Fruit fly (Drosophila melanogaster) whole organism, embryonic: Measurements from ENCODE around the gene Ant2.

Source experiments
- Awh ChIP-seq: fragments of 200-800 bp; sonication (Bioruptor generic); IDR thresholded peaks from 2 replicates; pipeline ENCODE4, ENCODE4 v1.3.6; 2022; ENCODE audit warnings: missing biosample characterization, missing genetic modification characterization
- BEAF-32 ChIP-seq: fragments of 200-800 bp; sonication (Bioruptor generic); optimal IDR thresholded peaks from 3 replicates; lab custom pipeline; 2017; ENCODE audit warnings: missing biosample characterization, missing genetic modification characterization, mild to moderate bottlenecking, moderate library complexity, missing genetic modification reagents
- C15 ChIP-seq: fragments of 200-800 bp; sonication (Bioruptor generic); IDR thresholded peaks from 3 replicates; pipeline ENCODE4 v1.3.6; 2022; ENCODE audit warnings: missing biosample characterization, missing genetic modification characterization
- CG10543 ChIP-seq: fragments of 200-800 bp; sonication (Bioruptor generic); optimal IDR thresholded peaks from 3 replicates; lab custom pipeline; 2017; ENCODE audit warnings: missing biosample characterization, mild to moderate bottlenecking, missing genetic modification characterization, moderate library complexity
- CG12071 ChIP-seq: fragments of 200-800 bp; sonication (Bioruptor generic); optimal IDR thresholded peaks from 3 replicates; lab custom pipeline; 2018; ENCODE audit warnings: missing biosample characterization, mild to moderate bottlenecking, missing genetic modification characterization
- CG13424 ChIP-seq: fragments of 200-800 bp; sonication (Bioruptor generic); optimal IDR thresholded peaks from 2 replicates; lab custom pipeline; 2019; ENCODE audit warnings: missing biosample characterization, mild to moderate bottlenecking, missing genetic modification characterization, moderate library complexity
- CG15011 ChIP-seq: fragments of 200-800 bp; sonication (Bioruptor generic); optimal IDR thresholded peaks from 3 replicates; lab custom pipeline; 2018; ENCODE audit warnings: missing biosample characterization, mild to moderate bottlenecking, missing genetic modification characterization
- CG17829 ChIP-seq: fragments of 200-800 bp; optimal IDR thresholded peaks from 2 replicates; lab custom pipeline; 2019; ENCODE audit warnings: missing biosample characterization, mild to moderate bottlenecking, missing genetic modification characterization, moderate library complexity
- CG18011 ChIP-seq: fragments of 200-800 bp; sonication (Bioruptor generic); optimal IDR thresholded peaks from 2 replicates; lab custom pipeline; 2017; ENCODE audit warnings: missing biosample characterization, missing genetic modification characterization, mild to moderate bottlenecking, moderate library complexity, missing genotype
- CG2120 ChIP-seq: fragments of 200-800 bp; sonication (Bioruptor generic); optimal IDR thresholded peaks from 3 replicates; lab custom pipeline; 2016; ENCODE audit warnings: missing biosample characterization, missing genetic modification characterization
- CG3163 ChIP-seq: fragments of 200-800 bp; sonication (Bioruptor generic); optimal IDR thresholded peaks from 3 replicates; lab custom pipeline; 2016; ENCODE audit warnings: missing biosample characterization, missing genetic modification characterization
- CG4282 ChIP-seq: fragments of 200-800 bp; sonication (Bioruptor generic); optimal IDR thresholded peaks from 2 replicates; lab custom pipeline; 2016; ENCODE audit warnings: missing biosample characterization, missing genetic modification characterization
- CG9215 ChIP-seq: fragments of 200-800 bp; sonication (Bioruptor generic); IDR thresholded peaks from 2 replicates; pipeline ENCODE4 v1.3.6; 2022; ENCODE audit warnings: missing biosample characterization, missing genetic modification characterization
- CG9727 ChIP-seq: fragments of 200-800 bp; sonication (Bioruptor generic); optimal IDR thresholded peaks from 3 replicates; lab custom pipeline; 2017; ENCODE audit warnings: missing biosample characterization, mild to moderate bottlenecking, missing genetic modification characterization
- CG9876 ChIP-seq: fragments of 200-800 bp; sonication (Bioruptor generic); optimal IDR thresholded peaks from 2 replicates; lab custom pipeline; 2016; ENCODE audit warnings: missing biosample characterization, missing genetic modification characterization
- Chrac-16 ChIP-seq: fragments of 200-800 bp; sonication (Bioruptor generic); optimal IDR thresholded peaks from 3 replicates; lab custom pipeline; 2016; ENCODE audit warnings: missing biosample characterization, missing genetic modification characterization
- E2f2 ChIP-seq: fragments of 200-800 bp; sonication (Bioruptor generic); IDR thresholded peaks from 2 replicates; pipeline ENCODE4 v1.3.6; 2022; ENCODE audit warnings: missing biosample characterization, missing genetic modification characterization
- H15 ChIP-seq: fragments of 200-800 bp; sonication (Bioruptor generic); IDR thresholded peaks from 3 replicates; pipeline ENCODE4 v1.3.6; 2022; ENCODE audit warnings: missing biosample characterization, missing genetic modification characterization
- HLH3B ChIP-seq: fragments of 200-800 bp; sonication (Bioruptor generic); IDR thresholded peaks from 2 replicates; pipeline ENCODE4 v1.3.6; 2022; ENCODE audit warnings: missing biosample characterization, missing genetic modification characterization
- HLH4C ChIP-seq: fragments of 200-800 bp; sonication (Bioruptor generic); IDR thresholded peaks from 3 replicates; pipeline ENCODE4 v1.3.6; 2022; ENCODE audit warnings: missing biosample characterization, missing genetic modification characterization; ENCODE audit not compliant: partially characterized antibody
- HmgD ChIP-seq: fragments of 200-800 bp; sonication (Bioruptor generic); optimal IDR thresholded peaks from 3 replicates; lab custom pipeline; 2016; ENCODE audit warnings: missing biosample characterization, missing genetic modification characterization
- HmgZ ChIP-seq: fragments of 200-800 bp; sonication (Bioruptor generic); optimal IDR thresholded peaks from 2 replicates; lab custom pipeline; 2018; ENCODE audit warnings: missing biosample characterization, mild to moderate bottlenecking, missing genetic modification characterization
- Hmr ChIP-seq: fragments of 200-800 bp; sonication (Bioruptor generic); optimal IDR thresholded peaks from 3 replicates; lab custom pipeline; 2017; ENCODE audit warnings: mild to moderate bottlenecking, missing biosample characterization, missing genetic modification reagents, missing genetic modification characterization
- Kr ChIP-seq: fragments of 200-800 bp; sonication (Bioruptor generic); optimal IDR thresholded peaks from 2 replicates; lab custom pipeline; 2017; ENCODE audit warnings: missing biosample characterization, mild to moderate bottlenecking, missing genetic modification characterization
- Max ChIP-seq: fragments of 200-800 bp; sonication (Bioruptor generic); optimal IDR thresholded peaks from 2 replicates; lab custom pipeline; 2016; ENCODE audit warnings: missing biosample characterization, mild to moderate bottlenecking, missing genetic modification characterization
- NC2α ChIP-seq: fragments of 200-800 bp; sonication (Bioruptor generic); optimal IDR thresholded peaks from 2 replicates; lab custom pipeline; 2016; ENCODE audit warnings: missing biosample characterization, missing genetic modification characterization
- NC2β ChIP-seq: fragments of 200-800 bp; sonication (Bioruptor generic); optimal IDR thresholded peaks from 2 replicates; lab custom pipeline; 2016; ENCODE audit warnings: missing biosample characterization, missing genetic modification characterization
- NFAT ChIP-seq: fragments of 200-800 bp; sonication (Bioruptor generic); IDR thresholded peaks from 2 replicates; pipeline ENCODE4 v1.3.6; 2022; ENCODE audit warnings: missing biosample characterization, missing genetic modification characterization
- Poxn ChIP-seq: fragments of 200-800 bp; sonication (Bioruptor generic); IDR thresholded peaks from 2 replicates; pipeline ENCODE4 v1.3.6; 2022; ENCODE audit warnings: missing biosample characterization, missing genetic modification characterization
- Scr ChIP-seq: fragments of 200-800 bp; sonication (Bioruptor generic); IDR thresholded peaks from 2 replicates; pipeline ENCODE4 v1.3.6; 2022; ENCODE audit warnings: missing biosample characterization, missing genetic modification characterization; ENCODE audit not compliant: partially characterized antibody
- Sry-δ ChIP-seq: fragments of 200-800 bp; sonication (Bioruptor generic); optimal IDR thresholded peaks from 2 replicates; lab custom pipeline; 2016; ENCODE audit warnings: missing biosample characterization, missing genetic modification characterization
- Xbp1 ChIP-seq: fragments of 200-800 bp; sonication (Bioruptor generic); optimal IDR thresholded peaks from 3 replicates; lab custom pipeline; 2016; ENCODE audit warnings: missing biosample characterization, mild to moderate bottlenecking, missing genetic modification characterization
- ash1 ChIP-seq: fragments of 200-800 bp; sonication (Bioruptor generic); optimal IDR thresholded peaks from 2 replicates; lab custom pipeline; 2018; ENCODE audit warnings: missing biosample characterization, mild to moderate bottlenecking, missing genetic modification characterization
- crol ChIP-seq: fragments of 200-800 bp; sonication (Bioruptor generic); IDR thresholded peaks from 2 replicates; pipeline ENCODE4 v1.3.6; 2022; ENCODE audit warnings: missing biosample characterization, missing genetic modification characterization
- dan ChIP-seq: fragments of 200-800 bp; sonication (Bioruptor generic); IDR thresholded peaks from 2 replicates; pipeline ENCODE4 v1.3.6; 2022; ENCODE audit warnings: missing biosample characterization, missing genetic modification characterization
- danr ChIP-seq: fragments of 200-800 bp; sonication (Bioruptor generic); IDR thresholded peaks from 2 replicates; pipeline ENCODE4 v1.3.6; 2022; ENCODE audit warnings: missing biosample characterization, missing genetic modification characterization
- disco-r ChIP-seq: fragments of 200-800 bp; sonication (Bioruptor generic); optimal IDR thresholded peaks from 2 replicates; lab custom pipeline; 2016; ENCODE audit warnings: missing biosample characterization, missing genetic modification characterization
- fd102C ChIP-seq: fragments of 200-800 bp; sonication (Bioruptor generic); optimal IDR thresholded peaks from 2 replicates; lab custom pipeline; 2018; ENCODE audit warnings: missing biosample characterization, mild to moderate bottlenecking, missing genetic modification characterization, moderate library complexity
- fd64A ChIP-seq: fragments of 200-800 bp; sonication (Bioruptor generic); optimal IDR thresholded peaks from 3 replicates; lab custom pipeline; 2018; ENCODE audit warnings: missing biosample characterization, mild to moderate bottlenecking, missing genetic modification characterization
- ftz-f1 ChIP-seq: fragments of 200-800 bp; sonication (Bioruptor generic); optimal IDR thresholded peaks from 2 replicates; lab custom pipeline; 2016; ENCODE audit warnings: missing biosample characterization, missing genetic modification characterization
- grn ChIP-seq: fragments of 200-800 bp; sonication (Bioruptor generic); optimal IDR thresholded peaks from 3 replicates; lab custom pipeline; 2017; ENCODE audit warnings: missing biosample characterization, missing genetic modification characterization
- inv ChIP-seq: fragments of 200-800 bp; sonication (Bioruptor generic); IDR thresholded peaks from 2 replicates; pipeline ENCODE4 v1.3.6; 2022; ENCODE audit warnings: missing biosample characterization, missing genetic modification characterization; ENCODE audit not compliant: partially characterized antibody
- lov ChIP-seq, 2 experiments: fragments of 200-800 bp in 1 of 2; fragments of >200 bp in 1 of 2; sonication (Bioruptor generic) in 1 of 2; IDR thresholded peaks in 1 of 2; optimal IDR thresholded peaks in 1 of 2; 2 replicates in 1 of 2; 3 replicates in 1 of 2; pipeline versions ENCODE4 v1.3.6 to Lab custom; 2017 to 2022; ENCODE audit warnings: missing biosample characterization in 1 of 2, missing genetic modification characterization in 1 of 2
- mam ChIP-seq: fragments of 200-800 bp; sonication (Bioruptor generic); optimal IDR thresholded peaks from 3 replicates; lab custom pipeline; 2016; ENCODE audit warnings: missing biosample characterization, missing genetic modification characterization
- pzg ChIP-seq: fragments of 200-800 bp; sonication (Bioruptor generic); optimal IDR thresholded peaks from 3 replicates; lab custom pipeline; 2018; ENCODE audit warnings: missing biosample characterization, mild to moderate bottlenecking, missing genetic modification characterization, moderate library complexity
- slbo ChIP-seq: fragments of 200-800 bp; sonication (Bioruptor generic); IDR thresholded peaks from 2 replicates; pipeline ENCODE4 v1.3.6; 2022; ENCODE audit warnings: missing biosample characterization, missing genetic modification characterization
- slp2 ChIP-seq: fragments of 200-800 bp; sonication (Bioruptor generic); optimal IDR thresholded peaks from 2 replicates; lab custom pipeline; 2016; ENCODE audit warnings: missing biosample characterization, missing genetic modification characterization
- vnd ChIP-seq: fragments of 200-800 bp; sonication (Bioruptor generic); IDR thresholded peaks from 3 replicates; pipeline ENCODE4 v1.3.6; 2022; ENCODE audit warnings: missing biosample characterization, missing genetic modification characterization; ENCODE audit not compliant: partially characterized antibody
- wor ChIP-seq: fragments of 200-800 bp; sonication (Bioruptor generic); IDR thresholded peaks from 2 replicates; pipeline ENCODE4 v1.3.6; 2022; ENCODE audit warnings: missing biosample characterization, missing genetic modification characterization

The Ant2 gene

dm6 chrX:10739614-10740436 is 46.9 kb downstream of the Ant2 start (continued):
- TF ChIP-seq dan (no peak), Hmr (GFP tag; lab: Kevin White, UChicago) (no peak), inv (no peak), NC2β (GFP tag; lab: Kevin White, UChicago) (no peak), HmgZ (tag; lab: Kevin White, UChicago) (peak; percentile 31), CG18011 (GFP tag; lab: Kevin White, UChicago) (no peak), Sry-δ (GFP tag; lab: Kevin White, UChicago) (no peak), CG10543 (GFP tag; lab: Kevin White, UChicago) (peak; percentile 27), E2f2 (GFP tag; lab: Robert Waterston, UW) (no peak), BEAF-32 (GFP tag; lab: Kevin White, UChicago) (no peak), lov (optimal IDR thresholded peaks at IDR 0.05; lab: Kevin White, UChicago) (no peak), lov (GFP tag; IDR thresholded peaks at IDR 0.05; lab: Robert Waterston, UW) (no peak), Poxn (no peak), ftz-f1 (peak; percentile 82), NC2α (GFP tag; lab: Kevin White, UChicago) (no peak), Awh (GFP tag; lab: Robert Waterston, UW) (no peak), disco-r (GFP tag; lab: Kevin White, UChicago) (no peak), slbo (GFP tag; lab: Robert Waterston, UW) (peak; percentile 16; the same call in 1 of the 2 replicates), crol (GFP tag; lab: Robert Waterston, UW) (peak; percentile 95), Chrac-16 (no peak), HLH3B (GFP tag; lab: Robert Waterston, UW) (0 out of 2 replicates have a peak, but pooled peaks have one; percentile 9), CG17829 (no peak)

DNA sequence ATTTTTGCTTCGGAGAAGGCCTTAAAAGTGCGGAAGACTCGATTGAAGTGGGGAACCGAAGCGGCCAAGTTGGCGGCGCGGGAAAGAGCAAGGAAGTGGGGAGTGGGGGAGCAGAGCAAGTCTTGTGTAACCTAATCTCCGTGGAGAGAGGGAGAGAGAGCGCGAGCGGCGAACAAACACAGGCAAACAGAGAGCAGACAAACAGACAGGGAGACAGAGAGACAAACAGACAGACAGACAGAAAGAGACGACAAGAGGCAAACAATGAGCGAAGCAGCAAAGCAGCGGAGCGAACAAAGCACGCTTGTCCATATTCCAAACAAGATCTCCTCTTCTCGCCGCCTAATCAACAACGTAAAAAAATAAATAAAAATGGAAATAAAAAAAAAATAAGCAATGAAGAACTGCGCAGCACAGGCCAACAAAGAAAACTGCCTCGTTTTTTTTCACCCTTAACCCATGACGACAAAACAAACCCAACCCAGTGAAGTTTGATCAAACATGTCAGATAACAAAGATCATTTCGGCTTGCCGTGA is 47.8 kb downstream of the Ant2 start:
- no peak for TF ChIP-seq HmgD (GFP tag; lab: Kevin White, UChicago)
- no peak for TF ChIP-seq CG12071
- no peak for TF ChIP-seq CG4282 (GFP tag; lab: Kevin White, UChicago)
- no peak for TF ChIP-seq C15
- TF ChIP-seq NFAT (GFP tag; lab: Robert Waterston, UW) = no peak
- TF ChIP-seq danr (GFP tag; lab: Robert Waterston, UW) = no peak
- no peak for TF ChIP-seq fd102C (GFP tag; lab: Kevin White, UChicago)
- TF ChIP-seq mam = no peak
- TF ChIP-seq CG2120 (GFP tag; lab: Kevin White, UChicago) = no peak
- TF ChIP-seq E2f2 (GFP tag; lab: Robert Waterston, UW) = 0 out of 2 replicates have a peak, but pooled peaks have one; percentile 10
- no peak for TF ChIP-seq wor (GFP tag; lab: Robert Waterston, UW)
- TF ChIP-seq CG15011 = peak; percentile 3
- no peak for TF ChIP-seq H15 (GFP tag; lab: Robert Waterston, UW)
- no peak for TF ChIP-seq Max
- no peak for TF ChIP-seq ash1 (GFP tag; lab: Kevin White, UChicago)
- no peak for TF ChIP-seq pzg
- TF ChIP-seq vnd (GFP tag; lab: Robert Waterston, UW) = no peak
- no peak for TF ChIP-seq BEAF-32 (GFP tag; lab: Kevin White, UChicago)
- TF ChIP-seq grn (GFP tag; lab: Kevin White, UChicago) = peak; percentile 82
- no peak for TF ChIP-seq fd64A (GFP tag; lab: Kevin White, UChicago)
- TF ChIP-seq CG9876 (GFP tag; lab: Kevin White, UChicago) = no peak
- no peak for TF ChIP-seq CG13424 (tag; lab: Kevin White, UChicago)
- no peak for TF ChIP-seq CG9215 (GFP tag; lab: Robert Waterston, UW)
- TF ChIP-seq HLH4C (GFP tag; lab: Robert Waterston, UW) = no peak
- TF ChIP-seq Scr (GFP tag; lab: Robert Waterston, UW) = no peak
- no peak for TF ChIP-seq slp2 (GFP tag; lab: Kevin White, UChicago)
- no peak for TF ChIP-seq Xbp1 (GFP tag; lab: Kevin White, UChicago)
- TF ChIP-seq Kr = no peak
- no peak for TF ChIP-seq CG3163
- TF ChIP-seq CG9727 (GFP tag; lab: Kevin White, UChicago) = no peak
